Worm (Caenorhabditis elegans) whole organism, early embryonic: Measurements from ENCODE around the gene lin-25.

Source experiments
- F13C5.2 ChIP-seq: sonication (generic microtip); optimal IDR thresholded peaks from 2 replicates; lab custom pipeline; 2017; ENCODE audit warnings: mild to moderate bottlenecking, missing genetic modification characterization, inconsistent platforms, missing compliant biosample characterization
- aly-1 ChIP-seq: sonication (generic microtip); optimal IDR thresholded peaks from 2 replicates; lab custom pipeline; 2016; ENCODE audit warnings: missing genetic modification characterization, missing compliant biosample characterization
- flt-1 ChIP-seq: fragments of 200-800 bp; sonication (Bioruptor generic); IDR thresholded peaks from 2 replicates; pipeline ENCODE4 v1.3.6; 2022; ENCODE audit warnings: missing genetic modification characterization, missing compliant biosample characterization
- hnd-1 ChIP-seq: sonication (generic microtip); optimal IDR thresholded peaks from 2 replicates; lab custom pipeline; 2016; ENCODE audit warnings: missing genetic modification characterization, missing compliant biosample characterization

DNA sequence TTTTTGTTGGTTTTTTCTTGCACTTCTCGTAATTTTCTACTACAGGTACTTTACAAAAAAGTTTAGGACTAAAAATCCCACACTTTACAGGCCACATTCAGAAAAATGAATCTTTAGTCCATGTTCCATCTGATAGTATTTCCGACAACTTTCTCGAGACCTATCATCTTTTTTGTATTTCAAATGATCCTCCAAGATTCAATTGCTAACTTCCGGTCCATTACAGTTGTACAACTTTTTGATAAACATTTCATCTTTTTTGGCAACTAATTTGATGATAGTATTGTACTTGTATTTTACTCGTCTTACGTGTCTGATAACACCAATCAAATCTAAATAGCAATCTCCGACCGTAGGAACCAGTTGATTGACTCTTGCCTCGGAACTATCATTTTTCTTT lies 17.7 kb downstream of the lin-25 start:
- no peak for TF ChIP-seq hnd-1 (tag; lab: Kevin White, UChicago)
- TF ChIP-seq aly-1 (tag; lab: Kevin White, UChicago) = no peak
- TF ChIP-seq F13C5.2 (tag; lab: Kevin White, UChicago) = no peak
- no peak for TF ChIP-seq flt-1 (GFP tag; lab: Robert Waterston, UW)
